Fruit fly (Drosophila melanogaster) whole organism: ENCODE data around the gene eIF3g1.

Source experiments
- CG8478 ChIP-seq: fragments of >200 bp; optimal IDR thresholded peaks from 2 replicates; lab custom pipeline; 2018; ENCODE audit warnings: inconsistent platforms
- Dll ChIP-seq: fragments of >200 bp; optimal IDR thresholded peaks from 2 replicates; lab custom pipeline; 2017
- EcR ChIP-seq, 2 experiments: fragments of >200 bp; optimal IDR thresholded peaks; 2 replicates each; lab custom pipeline; 2017; ENCODE audit warnings: missing biosample characterization in 2 of 2, missing genetic modification characterization in 2 of 2, missing genetic modification reagents in 2 of 2
- pan ChIP-seq: fragments of >200 bp; optimal IDR thresholded peaks from 2 replicates; lab custom pipeline; 2017
- psq ChIP-seq: fragments of >200 bp; optimal IDR thresholded peaks from 2 replicates; lab custom pipeline; 2017
- usp ChIP-seq: fragments of >200 bp; optimal IDR thresholded peaks from 2 replicates; lab custom pipeline; 2017; ENCODE audit warnings: missing biosample characterization, missing genetic modification characterization, mixed read lengths

The eIF3g1 gene

dm6 chrX:2647472-2647883 is 37.3 kb upstream of the eIF3g1 start:
- TF ChIP-seq usp (no peak), Dll (lab: Kevin White, UChicago) (peak; percentile 37)

DNA sequence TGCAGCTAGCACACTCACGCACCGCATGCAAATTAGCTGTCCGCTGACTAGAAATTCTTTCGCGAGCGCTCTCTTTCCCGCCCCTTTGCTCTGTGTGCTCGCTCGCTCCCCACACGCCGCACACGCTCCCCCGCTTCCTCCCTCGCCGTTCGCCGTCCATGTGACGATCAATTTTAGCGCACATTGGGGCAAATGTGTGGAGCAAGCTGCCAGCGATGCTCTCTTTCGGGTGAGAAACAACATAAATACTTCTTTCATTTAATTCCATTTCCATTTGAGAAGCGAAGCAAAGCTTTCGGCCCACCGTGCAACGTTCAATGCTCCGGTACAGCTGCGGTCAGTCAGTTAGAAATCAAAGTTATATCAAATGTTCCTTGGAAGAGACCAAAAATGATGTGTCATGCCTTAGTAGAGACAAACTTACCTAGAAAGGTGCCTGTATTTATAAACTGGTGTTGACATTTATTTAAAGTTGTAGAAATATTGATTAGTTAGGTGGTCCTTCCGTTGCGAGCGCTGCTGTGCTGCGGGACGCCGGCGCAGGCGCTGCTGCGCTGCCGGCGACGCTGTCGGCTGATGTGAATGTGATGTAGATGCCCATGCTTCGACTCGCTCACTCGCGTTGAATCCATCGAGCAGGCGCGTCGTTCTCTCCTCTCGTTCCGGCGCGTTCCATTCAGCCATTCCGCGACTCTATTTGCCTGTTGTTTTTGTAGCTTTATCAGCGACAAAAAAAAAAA is 36.1 kb upstream of the eIF3g1 start:
- TF ChIP-seq EcR (GFP tag; optimal IDR thresholded peaks at IDR 0.05; lab: Kevin White, UChicago) (peak; percentile 91 to 98), usp (no peak), pan (lab: Kevin White, UChicago) (no peak), CG8478 (lab: Kevin White, UChicago) (no peak), Dll (lab: Kevin White, UChicago) (peak; percentile 63)

DNA sequence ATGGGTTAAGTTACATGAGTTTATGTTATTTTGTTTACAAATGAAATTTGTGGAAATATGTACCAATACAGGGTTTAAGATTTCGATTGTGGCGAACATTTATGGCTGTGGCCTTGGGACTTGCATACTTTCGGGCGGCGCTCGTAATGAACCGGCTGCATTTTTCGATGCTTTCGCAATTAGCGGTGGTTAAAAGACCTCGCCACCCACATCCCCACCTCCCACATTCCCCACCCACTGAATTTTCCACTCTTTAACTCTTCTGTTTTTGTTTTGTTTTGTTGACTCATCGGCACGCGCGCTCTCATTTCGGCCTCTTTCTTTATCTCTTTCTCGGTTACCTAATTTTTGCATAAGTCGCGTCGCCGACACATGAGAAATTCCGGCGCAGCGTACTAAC is 35.5 kb upstream of the eIF3g1 start:
- TF ChIP-seq Dll (lab: Kevin White, UChicago), result no peak
- no peak for TF ChIP-seq CG8478 (lab: Kevin White, UChicago)
- no peak for TF ChIP-seq usp
- TF ChIP-seq EcR (GFP tag; optimal IDR thresholded peaks at IDR 0.05; lab: Kevin White, UChicago), result no peak
- TF ChIP-seq psq, result no peak
- no peak for TF ChIP-seq pan (lab: Kevin White, UChicago)

DNA sequence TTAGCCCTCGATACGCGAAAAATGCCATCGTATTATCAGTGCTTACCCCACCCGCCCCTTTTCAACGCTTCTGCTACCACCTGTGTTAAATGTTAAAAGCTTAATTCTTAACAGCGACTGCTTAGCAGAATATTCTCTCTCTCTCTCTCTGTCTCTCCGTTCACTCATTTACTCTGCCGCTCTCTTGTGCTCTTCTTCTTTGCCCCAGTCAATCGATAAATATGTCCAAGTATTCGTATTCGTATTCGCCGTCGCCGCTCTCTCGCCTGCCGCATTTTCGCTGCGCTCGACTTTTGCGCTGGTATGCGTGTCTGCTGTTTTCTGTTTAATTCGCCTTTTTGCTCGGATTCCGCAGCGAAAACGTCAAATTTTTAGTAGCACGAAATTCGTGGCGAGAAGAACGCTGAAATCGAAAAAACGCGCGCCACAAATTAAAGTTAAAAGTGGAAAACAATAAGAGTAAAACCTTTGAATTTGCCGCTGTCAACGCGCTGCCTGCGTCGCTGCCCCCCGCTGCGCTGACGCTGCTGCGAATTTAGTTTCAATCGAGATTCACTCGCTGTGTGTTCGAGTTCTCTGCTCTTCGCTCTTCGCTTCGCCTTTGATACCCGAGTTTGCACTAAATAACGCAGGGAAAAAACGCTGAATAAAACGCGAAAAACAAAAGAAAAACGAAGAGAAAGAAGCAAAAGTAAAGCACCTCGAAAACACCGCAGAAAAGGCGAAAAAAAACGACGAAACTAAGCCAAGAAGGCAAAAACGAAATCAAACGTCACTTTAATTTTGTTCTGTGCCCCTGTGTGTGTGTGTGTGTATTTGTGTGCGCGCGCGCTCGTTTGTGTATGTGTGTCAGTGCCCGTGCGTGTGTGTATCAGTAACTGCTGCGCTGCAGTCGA is 32.6 kb upstream of the eIF3g1 start:
- TF ChIP-seq EcR (GFP tag; optimal IDR thresholded peaks at IDR 0.05; lab: Kevin White, UChicago) (no peak), CG8478 (lab: Kevin White, UChicago) (peak; percentile 40), usp (no peak), pan (lab: Kevin White, UChicago) (no peak), Dll (lab: Kevin White, UChicago) (peak; percentile 59), psq (no peak)

DNA sequence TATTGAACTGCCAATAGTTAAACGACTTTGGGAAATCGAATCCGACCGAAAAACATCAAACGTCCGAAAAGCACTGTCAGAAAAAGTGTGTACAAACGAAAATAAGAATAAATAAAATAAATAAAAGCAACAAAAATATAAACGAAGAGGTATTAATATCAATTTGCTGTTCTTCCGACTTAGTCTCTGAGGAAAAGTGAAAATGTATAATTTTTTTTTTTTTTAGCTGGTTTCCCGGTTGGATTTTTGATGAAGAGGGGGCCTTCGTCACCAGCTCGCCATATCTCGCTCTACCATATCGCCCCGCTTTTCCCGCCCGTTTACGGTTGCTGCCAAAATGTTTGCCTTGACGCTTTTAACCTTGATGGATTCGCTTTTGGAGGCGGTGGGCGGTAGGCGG is 28.5 kb upstream of the eIF3g1 start:
- no peak for TF ChIP-seq Dll (lab: Kevin White, UChicago)
- TF ChIP-seq CG8478 (lab: Kevin White, UChicago), result no peak
- no peak for TF ChIP-seq usp
- TF ChIP-seq EcR (GFP tag; optimal IDR thresholded peaks at IDR 0.05; lab: Kevin White, UChicago), result no peak
- TF ChIP-seq pan (lab: Kevin White, UChicago), result no peak
- no peak for TF ChIP-seq psq

- no peak for TF ChIP-seq Dll (lab: Kevin White, UChicago)
- no peak for TF ChIP-seq pan (lab: Kevin White, UChicago)
- TF ChIP-seq psq, result no peak
- no peak for TF ChIP-seq EcR (GFP tag; optimal IDR thresholded peaks at IDR 0.05; lab: Kevin White, UChicago)
- no peak for TF ChIP-seq usp
- no peak for TF ChIP-seq CG8478 (lab: Kevin White, UChicago)
These were observed 27.8 kb upstream of the eIF3g1 start for dm6 chrX:2637914-2638313.

DNA sequence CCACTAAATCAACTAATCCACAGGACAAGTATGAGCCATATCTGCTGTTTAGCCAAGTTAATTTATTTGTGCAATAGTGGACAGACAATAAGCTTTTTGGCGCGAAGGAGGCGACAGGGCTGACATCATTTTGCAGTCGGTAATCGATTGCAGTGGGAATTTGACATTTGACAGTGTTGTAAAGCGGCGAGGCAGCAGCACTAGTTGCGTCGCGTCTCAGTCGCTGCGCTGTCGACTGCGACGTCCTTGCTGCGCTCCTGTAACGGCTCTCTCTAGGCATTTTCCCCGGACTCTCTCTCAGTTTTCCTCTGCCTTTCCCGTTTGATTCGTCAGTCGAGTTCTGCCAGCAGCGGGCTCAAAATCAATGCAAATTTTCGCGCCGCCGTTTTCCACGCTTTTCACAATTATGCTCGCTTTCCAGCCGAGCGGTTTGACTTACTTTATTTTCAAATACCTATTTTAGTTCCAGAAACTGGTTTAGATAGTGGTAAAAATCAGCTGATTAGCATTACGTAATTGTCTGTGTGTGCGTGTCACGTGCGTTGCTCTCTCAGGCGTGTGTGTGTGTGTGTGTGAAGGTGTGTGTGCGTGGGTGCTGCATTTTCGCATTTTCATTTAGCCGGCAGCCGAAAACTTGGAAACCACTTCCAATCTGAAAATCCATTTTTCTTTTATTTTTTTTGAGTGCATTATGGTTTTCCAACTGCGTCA is 26.8 kb upstream of the eIF3g1 start:
- TF ChIP-seq psq (no peak), Dll (lab: Kevin White, UChicago) (no peak), usp (no peak), CG8478 (lab: Kevin White, UChicago) (no peak), pan (lab: Kevin White, UChicago) (no peak), EcR (GFP tag; optimal IDR thresholded peaks at IDR 0.05; lab: Kevin White, UChicago) (no peak)

dm6 chrX:2635953-2636715 is 26.0 kb upstream of the eIF3g1 start:
- TF ChIP-seq EcR (GFP tag; optimal IDR thresholded peaks at IDR 0.05; lab: Kevin White, UChicago) (no peak), Dll (lab: Kevin White, UChicago) (no peak), usp (no peak), pan (lab: Kevin White, UChicago) (no peak), psq (no peak), CG8478 (lab: Kevin White, UChicago) (no peak)

dm6 chrX:2635075-2635643 is 25.0 kb upstream of the eIF3g1 start:
- TF ChIP-seq usp (no peak), CG8478 (lab: Kevin White, UChicago) (no peak), Dll (lab: Kevin White, UChicago) (no peak), psq (no peak), EcR (GFP tag; optimal IDR thresholded peaks at IDR 0.05; lab: Kevin White, UChicago) (no peak), pan (lab: Kevin White, UChicago) (no peak)

DNA sequence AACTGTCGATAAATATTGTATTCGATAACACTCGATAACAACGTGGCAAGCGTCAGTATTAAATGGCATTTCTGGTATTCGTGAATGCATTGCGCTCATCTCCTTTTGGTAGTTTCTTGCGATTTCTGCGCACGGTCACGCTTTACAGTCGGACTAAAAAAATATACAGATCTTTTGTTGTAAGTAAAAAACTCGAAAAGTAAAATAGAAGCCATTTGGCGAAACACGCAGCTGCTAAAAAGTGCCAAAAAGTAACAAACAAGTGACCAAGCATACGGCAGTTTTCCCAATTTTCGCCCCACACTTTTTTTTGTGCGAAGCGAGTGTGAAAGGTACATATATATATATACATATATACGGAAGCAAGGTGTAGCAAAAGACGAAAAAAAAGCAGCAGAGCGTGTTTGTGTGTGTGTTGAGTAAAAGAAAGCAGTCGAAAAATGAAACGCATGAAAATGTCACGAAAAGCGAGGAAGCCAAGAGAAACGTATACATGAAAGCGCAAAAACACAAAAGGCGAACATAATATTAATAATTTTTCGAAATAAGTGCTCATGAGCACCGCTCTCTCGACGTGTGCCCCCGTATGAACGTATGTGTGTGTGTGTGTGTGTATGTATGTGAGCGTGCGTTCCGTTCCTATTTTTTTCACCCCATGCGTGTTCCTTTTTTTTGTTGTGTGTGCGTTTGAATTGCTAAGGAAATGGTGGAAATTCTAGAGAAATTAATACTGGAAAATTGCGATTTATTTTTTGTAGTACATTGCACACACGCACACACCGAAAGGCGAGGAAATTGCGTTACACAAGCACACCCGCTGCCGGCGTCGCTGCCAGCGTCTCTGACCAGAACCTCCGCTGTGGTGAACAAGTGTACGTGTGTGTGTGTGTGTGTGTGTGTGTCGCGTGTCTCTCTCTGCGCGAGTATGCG is 24.0 kb upstream of the eIF3g1 start, which contains the start of gene sgg:
TSS of gene sgg (plus strand) at position 106 of the 930 bp plus-strand sequence.
- TF ChIP-seq Dll (lab: Kevin White, UChicago) (no peak), CG8478 (lab: Kevin White, UChicago) (peak; percentile 70)
